Worm (Caenorhabditis elegans) whole organism, L3 larva: Measurements from ENCODE around the gene col-139.

ENCODE experiments used
- R02D3.7 ChIP-seq: fragments of 150-350 bp; optimal IDR thresholded peaks from 2 replicates; lab custom pipeline; 2014; ENCODE audit warnings: missing biosample characterization, missing genetic modification characterization
- ama-1 ChIP-seq: fragments of 150-350 bp; optimal IDR thresholded peaks from 2 replicates; lab custom pipeline; 2018
- ceh-28 ChIP-seq: fragments of 150-350 bp; optimal IDR thresholded peaks from 2 replicates; lab custom pipeline; 2014; ENCODE audit warnings: missing biosample characterization, missing genetic modification reagents, missing genetic modification characterization
- fos-1 ChIP-seq: fragments of 150-350 bp; optimal IDR thresholded peaks from 2 replicates; lab custom pipeline; 2014; ENCODE audit warnings: missing biosample characterization, missing genetic modification characterization
- lin-15B ChIP-seq: fragments of 150-350 bp; optimal IDR thresholded peaks from 2 replicates; lab custom pipeline; 2014; ENCODE audit warnings: missing biosample characterization, missing genetic modification characterization
- nhr-11 ChIP-seq: fragments of 150-350 bp; optimal IDR thresholded peaks from 2 replicates; lab custom pipeline; 2014; ENCODE audit warnings: missing biosample characterization, missing genetic modification characterization
- nhr-12 ChIP-seq: fragments of 150-350 bp; optimal IDR thresholded peaks from 2 replicates; lab custom pipeline; 2014; ENCODE audit warnings: missing biosample characterization, missing genetic modification characterization
- sea-2 ChIP-seq: fragments of 150-350 bp; sonication (generic microtip); optimal IDR thresholded peaks from 4 replicates; lab custom pipeline; 2014; ENCODE audit warnings: missing biosample characterization, missing genetic modification reagents, missing genetic modification characterization

DNA sequence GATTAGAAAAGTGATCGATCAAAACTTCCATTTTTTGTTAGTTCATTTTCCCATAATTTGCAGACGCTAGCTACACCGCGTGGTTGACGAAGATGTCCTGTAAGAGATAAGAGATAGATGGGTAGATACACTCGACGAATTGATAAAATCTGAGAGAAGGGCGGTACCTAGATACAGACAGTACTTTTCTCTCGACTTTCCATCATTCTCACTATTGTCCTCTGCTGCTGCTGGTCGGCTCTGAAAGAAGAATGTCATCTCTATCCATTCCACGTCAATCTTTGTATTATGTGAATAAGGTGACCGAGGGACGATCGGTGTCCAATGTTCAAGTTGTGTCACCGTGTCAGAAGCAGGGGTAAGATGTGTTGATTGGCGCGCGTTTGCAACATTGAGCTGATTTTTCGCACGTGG is 25.2 kb downstream of the col-139 start, which contains the start of gene pmt-2:
- TF ChIP-seq nhr-12 (tag; lab: Kevin White, UChicago), result no peak
- TF ChIP-seq ceh-28 (tag; lab: Kevin White, UChicago), result no peak
- no peak for TF ChIP-seq sea-2 (GFP tag; lab: Kevin White, UChicago)
- TF ChIP-seq lin-15B, result no peak
- no peak for TF ChIP-seq fos-1 (tag; lab: Kevin White, UChicago)
- no peak for TF ChIP-seq ama-1 (lab: Kevin White, UChicago)
- TF ChIP-seq R02D3.7 (tag; lab: Kevin White, UChicago), result no peak
- no peak for TF ChIP-seq nhr-11 (tag; lab: Kevin White, UChicago)
